Worm (Caenorhabditis elegans) whole organism, L1 larva: ENCODE measurements around the gene enpp-1.

Source experiments
- ceh-63 ChIP-seq: fragments of 200-800 bp; sonication (Bioruptor generic); optimal IDR thresholded peaks from 2 replicates; lab custom pipeline; 2018; ENCODE audit warnings: mild to moderate bottlenecking, missing genetic modification characterization, missing compliant biosample characterization
- ceh-82 ChIP-seq, 3 experiments: fragments of 150-350 bp in 1 of 3; sonication (generic microtip) in 2 of 3; optimal IDR thresholded peaks; 2 replicates each; lab custom pipeline; 2014 to 2017; ENCODE audit warnings: missing biosample characterization in 3 of 3, missing genetic modification characterization in 3 of 3
- ces-1 ChIP-seq: fragments of 150-350 bp; optimal IDR thresholded peaks from 2 replicates; lab custom pipeline; 2014; ENCODE audit warnings: missing biosample characterization, missing genetic modification reagents, missing genetic modification characterization
- jun-1 ChIP-seq: fragments of 150-350 bp; optimal IDR thresholded peaks from 2 replicates; lab custom pipeline; 2014; ENCODE audit warnings: missing biosample characterization, missing genetic modification reagents, missing genetic modification characterization
- nhr-47 ChIP-seq: sonication (generic microtip); optimal IDR thresholded peaks from 2 replicates; lab custom pipeline; 2016; ENCODE audit warnings: mild to moderate bottlenecking, missing genetic modification characterization, moderate library complexity, missing compliant biosample characterization
- ztf-11 ChIP-seq, 2 experiments: sonication (generic microtip); optimal IDR thresholded peaks; 2 replicates each; lab custom pipeline; 2016 to 2017; ENCODE audit warnings: missing genetic modification characterization in 2 of 2, missing biosample characterization in 1 of 2, missing compliant biosample characterization in 1 of 2

DNA sequence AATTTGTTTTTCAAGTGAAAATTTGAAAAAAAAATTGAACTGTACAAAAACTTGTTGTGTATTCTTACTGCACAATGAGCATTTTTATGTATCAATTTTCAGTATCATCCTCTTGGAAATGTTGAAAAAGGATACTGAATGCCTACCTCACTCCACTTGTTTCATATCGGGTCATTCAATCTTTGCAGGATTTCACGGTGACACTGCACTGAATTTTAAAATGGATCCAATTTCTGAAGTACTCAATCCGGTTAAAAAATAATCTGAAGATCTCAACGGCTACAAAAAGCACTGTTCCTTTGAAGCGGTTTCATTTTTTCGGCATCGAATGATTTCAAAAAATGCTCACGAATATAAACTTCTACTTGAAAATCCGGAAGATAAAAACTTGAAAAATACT, 6.7 kb downstream of the enpp-1 start:
- TF ChIP-seq jun-1 (no peak), ztf-11 (tag; optimal IDR thresholded peaks at IDR 0.05; lab: Kevin White, UChicago) (no peak), ces-1 (GFP tag; lab: Kevin White, UChicago) (no peak), ceh-63 (GFP tag; lab: Kevin White, UChicago) (no peak), nhr-47 (no peak), ceh-82 (tag; optimal IDR thresholded peaks at IDR 0.05; lab: Kevin White, UChicago) (no peak)
